Worm (Caenorhabditis elegans) whole organism, L4 larva: ENCODE measurements around the gene wdr-5.3.

Experiments
- D1046.2 ChIP-seq: fragments of 200-800 bp; sonication (Bioruptor generic); IDR thresholded peaks from 2 replicates; pipeline ENCODE4 v1.3.6; 2022; ENCODE audit warnings: missing genetic modification characterization, missing compliant biosample characterization
- F26F4.8 ChIP-seq: fragments of 200-800 bp; sonication (Bioruptor generic); conservative IDR thresholded peaks from 2 replicates; pipeline ENCODE4 v1.3.6; 2022; ENCODE audit warnings: missing genetic modification characterization, missing compliant biosample characterization
- F37D6.2 ChIP-seq: sonication (generic microtip); optimal IDR thresholded peaks from 2 replicates; lab custom pipeline; 2016; ENCODE audit warnings: mild to moderate bottlenecking, missing genetic modification characterization, missing compliant biosample characterization
- T20F7.1 ChIP-seq: fragments of 200-800 bp; sonication (Bioruptor generic); optimal IDR thresholded peaks from 2 replicates; lab custom pipeline; 2018; ENCODE audit warnings: mild to moderate bottlenecking, missing genetic modification characterization, missing compliant biosample characterization
- aha-1 ChIP-seq: fragments of 150-350 bp; peaks from one replicate; lab custom pipeline; 2014; ENCODE audit warnings: missing biosample characterization, missing genetic modification characterization
- ama-1 ChIP-seq: fragments of 150-350 bp; optimal IDR thresholded peaks from 2 replicates; lab custom pipeline; 2014; ENCODE audit warnings: inconsistent platforms, mixed read lengths
- ceh-20 ChIP-seq: fragments of 200-800 bp; sonication (Bioruptor generic); IDR thresholded peaks from 2 replicates; pipeline ENCODE4 v1.3.6; 2022; ENCODE audit warnings: missing genetic modification reagents, missing genetic modification characterization, missing compliant biosample characterization
- ceh-32 ChIP-seq: sonication (generic microtip); optimal IDR thresholded peaks from 2 replicates; lab custom pipeline; 2016; ENCODE audit warnings: mild to moderate bottlenecking, missing genetic modification characterization, missing compliant biosample characterization; ENCODE audit not compliant: poor library complexity
- ceh-44 ChIP-seq: fragments of 200-800 bp; sonication (Bioruptor generic); IDR thresholded peaks from 2 replicates; pipeline ENCODE4 v1.3.6; 2022; ENCODE audit warnings: missing genetic modification reagents, missing genetic modification characterization, missing compliant biosample characterization
- ceh-62 ChIP-seq: sonication (generic microtip); optimal IDR thresholded peaks from 2 replicates; lab custom pipeline; 2017; ENCODE audit warnings: missing biosample characterization, missing genetic modification characterization
- daf-12 ChIP-seq: fragments of 150-350 bp; optimal IDR thresholded peaks from 2 replicates; lab custom pipeline; 2014; ENCODE audit warnings: missing biosample characterization, missing genetic modification reagents, missing genetic modification characterization
- daf-19 ChIP-seq: fragments of 200-800 bp; sonication (Bioruptor generic); conservative IDR thresholded peaks from 2 replicates; pipeline ENCODE4 v1.3.6; 2022; ENCODE audit warnings: missing genetic modification characterization, missing compliant biosample characterization
- dmd-9 ChIP-seq: fragments of 200-800 bp; sonication (Bioruptor generic); IDR thresholded peaks from 2 replicates; pipeline ENCODE4 v1.3.6; 2022; ENCODE audit warnings: missing genetic modification reagents, missing genetic modification characterization, missing compliant biosample characterization
- egl-27 ChIP-seq: sonication (generic microtip); optimal IDR thresholded peaks from 3 replicates; lab custom pipeline; 2017; ENCODE audit warnings: missing biosample characterization, missing genetic modification reagents, missing genetic modification characterization
- hif-1 ChIP-seq, 2 experiments: sonication (generic microtip); optimal IDR thresholded peaks; 2 replicates each; lab custom pipeline; 2016 to 2017; ENCODE audit warnings: missing compliant biosample characterization in 2 of 2, missing genetic modification characterization in 2 of 2, missing genetic modification reagents in 2 of 2, missing genotype in 2 of 2, mild to moderate bottlenecking in 1 of 2
- jun-1 ChIP-seq: fragments of 150-350 bp; optimal IDR thresholded peaks from 2 replicates; lab custom pipeline; 2014; ENCODE audit warnings: missing biosample characterization, missing genetic modification reagents, missing genetic modification characterization
- lin-15B ChIP-seq: fragments of 150-350 bp; sonication (generic microtip); optimal IDR thresholded peaks from 3 replicates; lab custom pipeline; 2014; ENCODE audit warnings: missing biosample characterization, missing genetic modification characterization
- lir-3 ChIP-seq: sonication (generic microtip); optimal IDR thresholded peaks from 2 replicates; lab custom pipeline; 2016; ENCODE audit warnings: mild to moderate bottlenecking, missing genetic modification characterization, missing compliant biosample characterization
- nhr-102 ChIP-seq: sonication (generic microtip); optimal IDR thresholded peaks from 2 replicates; lab custom pipeline; 2016; ENCODE audit warnings: mild to moderate bottlenecking, missing genetic modification characterization, moderate library complexity, missing compliant biosample characterization
- nhr-111 ChIP-seq: fragments of 200-800 bp; sonication (Bioruptor generic); optimal IDR thresholded peaks from 2 replicates; lab custom pipeline; 2018; ENCODE audit warnings: mild to moderate bottlenecking, missing genetic modification characterization, missing compliant biosample characterization
- nhr-25 ChIP-seq: sonication (generic microtip); optimal IDR thresholded peaks from 2 replicates; lab custom pipeline; 2017; ENCODE audit warnings: missing genetic modification characterization, mild to moderate bottlenecking, missing compliant biosample characterization, antibody characterized with exemption, moderate library complexity, borderline replicate concordance; ENCODE audit not compliant: insufficient read depth
- nhr-41 ChIP-seq: fragments of 200-800 bp; sonication (Bioruptor generic); IDR thresholded peaks from 2 replicates; pipeline ENCODE4 v1.3.6; 2022; ENCODE audit warnings: missing genetic modification reagents, missing genetic modification characterization, missing compliant biosample characterization
- nhr-42 ChIP-seq: fragments of 200-800 bp; sonication (Bioruptor generic); IDR thresholded peaks from 2 replicates; pipeline ENCODE4 v1.3.6; 2022; ENCODE audit warnings: missing genetic modification characterization, missing compliant biosample characterization
- nhr-48 ChIP-seq: sonication (generic microtip); optimal IDR thresholded peaks from 2 replicates; lab custom pipeline; 2016; ENCODE audit warnings: mild to moderate bottlenecking, missing genetic modification characterization, missing compliant biosample characterization
- saeg-2 ChIP-seq: fragments of 200-800 bp; sonication (Bioruptor generic); IDR thresholded peaks from 2 replicates; pipeline ENCODE4 v1.3.6; 2022; ENCODE audit warnings: missing genetic modification reagents, missing genetic modification characterization, missing compliant biosample characterization
- sdz-12 ChIP-seq: fragments of 200-800 bp; sonication (Bioruptor generic); optimal IDR thresholded peaks from 2 replicates; lab custom pipeline; 2018; ENCODE audit warnings: mild to moderate bottlenecking, missing genetic modification characterization, missing compliant biosample characterization
- skn-1 ChIP-seq: fragments of 150-350 bp; optimal IDR thresholded peaks from 2 replicates; lab custom pipeline; 2014; ENCODE audit warnings: missing biosample characterization, missing genetic modification characterization
- unc-130 ChIP-seq: sonication (generic microtip); optimal IDR thresholded peaks from 2 replicates; lab custom pipeline; 2016; ENCODE audit warnings: missing genetic modification reagents, missing genetic modification characterization, missing compliant biosample characterization
- unc-62 ChIP-seq, 3 experiments: fragments of 150-350 bp in 1 of 3; sonication (generic microtip); optimal IDR thresholded peaks in 2 of 3; peaks in 1 of 3; 1 replicate in 1 of 3; 2 replicates in 2 of 3; lab custom pipeline; 2014 to 2017; ENCODE audit warnings: missing biosample characterization in 3 of 3, missing genetic modification characterization in 3 of 3, missing genetic modification reagents in 3 of 3, missing genotype in 1 of 3
- zip-11 ChIP-seq: fragments of 200-800 bp; sonication (Bioruptor generic); IDR thresholded peaks from 2 replicates; pipeline ENCODE4 v1.3.6; 2022; ENCODE audit warnings: missing genetic modification characterization, missing compliant biosample characterization

wdr-5.3 gene

ce11 chrV:10757128-10757527 is 20.2 kb downstream of the wdr-5.3 start (continued):
- TF ChIP-seq unc-62 (GFP tag; optimal IDR thresholded peaks at IDR 0.05 in 1 of 2; lab: Kevin White, UChicago) (peak in 1 of 2 experiments; percentile 44), unc-62 (tag; optimal IDR thresholded peaks at IDR 0.05; lab: Kevin White, UChicago) (no peak), aha-1 (peak; percentile 22), sdz-12 (no peak), dmd-9 (GFP tag; lab: Robert Waterston, UW) (no peak)
- TF ChIP-seq, all 104 proteins: peak for 8

- TF ChIP-seq dmd-9 (GFP tag; lab: Robert Waterston, UW) (no peak), unc-62 (GFP tag; optimal IDR thresholded peaks at IDR 0.05 in 1 of 2; lab: Kevin White, UChicago) (peak in 1 of 2 experiments; percentile 38), unc-62 (tag; optimal IDR thresholded peaks at IDR 0.05; lab: Kevin White, UChicago) (no peak)
These were observed 21.7 kb downstream of the wdr-5.3 start, which contains the start of gene F28H7.8 for ce11 chrV:10758658-10759057. F28H7.8 (plus strand) TSS chrV:10758958.

ce11 chrV:10760839-10761238 is 23.9 kb downstream of the wdr-5.3 start:
- TF ChIP-seq nhr-48 (tag; lab: Kevin White, UChicago) (no peak), nhr-102 (tag; lab: Kevin White, UChicago) (no peak), nhr-25 (tag; lab: Kevin White, UChicago) (peak; percentile 31), unc-62 (GFP tag; optimal IDR thresholded peaks at IDR 0.05 in 1 of 2; lab: Kevin White, UChicago) (peak in 1 of 2 experiments; percentile 94), unc-62 (tag; optimal IDR thresholded peaks at IDR 0.05; lab: Kevin White, UChicago) (no peak), daf-19 (GFP tag; lab: Robert Waterston, UW) (no peak)

- no peak for TF ChIP-seq F37D6.2 (tag; lab: Kevin White, UChicago)
- no peak for TF ChIP-seq nhr-41 (GFP tag; lab: Robert Waterston, UW)
- no peak for TF ChIP-seq hif-1 (tag; optimal IDR thresholded peaks at IDR 0.05; lab: Kevin White, UChicago)
- TF ChIP-seq ama-1 (lab: Kevin White, UChicago) = no peak
- no peak for TF ChIP-seq skn-1 (tag; lab: Kevin White, UChicago)
- TF ChIP-seq nhr-111 (GFP tag; lab: Kevin White, UChicago) = no peak
- TF ChIP-seq daf-12 (tag; lab: Kevin White, UChicago) = no peak
- no peak for TF ChIP-seq T20F7.1
- TF ChIP-seq saeg-2 (GFP tag; lab: Robert Waterston, UW) = no peak
- TF ChIP-seq sdz-12 = no peak
- no peak for TF ChIP-seq F26F4.8
- no peak for TF ChIP-seq ceh-32
- TF ChIP-seq ceh-44 = no peak
- TF ChIP-seq jun-1 (tag; lab: Kevin White, UChicago) = no peak
- TF ChIP-seq unc-130 (GFP tag; lab: Kevin White, UChicago) = no peak
- TF ChIP-seq D1046.2 (GFP tag; lab: Robert Waterston, UW) = no peak
- TF ChIP-seq lin-15B (tag; lab: Kevin White, UChicago) = no peak
- no peak for TF ChIP-seq lir-3
- no peak for TF ChIP-seq zip-11 (GFP tag; lab: Robert Waterston, UW)
- TF ChIP-seq nhr-42 = no peak
These were observed 25.8 kb downstream of the wdr-5.3 start, which contains the start of gene sre-6 for ce11 chrV:10762695-10763094. sre-6 (minus strand) TSS chrV:10762795.

- TF ChIP-seq lin-15B (tag; lab: Kevin White, UChicago) (no peak), ceh-20 (no peak), saeg-2 (GFP tag; lab: Robert Waterston, UW) (no peak), zip-11 (GFP tag; lab: Robert Waterston, UW) (no peak), egl-27 (tag; lab: Kevin White, UChicago) (no peak), daf-19 (GFP tag; lab: Robert Waterston, UW) (no peak), ceh-62 (tag; lab: Kevin White, UChicago) (no peak)
These were observed 27.1 kb downstream of the wdr-5.3 start, which contains the start of gene ocr-1 for ce11 chrV:10764066-10764465. ocr-1 (plus strand) TSS chrV:10764366.
